Fruit fly (Drosophila melanogaster): ENCODE data around the gene Sulf1.

Sulf1 gene

dm6 chr3R:16263522-16264305 lies 75.7 kb downstream of the Sulf1 start, which contains the start of the genes bor and asun:
TSS of gene bor (minus strand) at chr3R:16264115.
TSS of gene asun (plus strand) at chr3R:16264271.
- TF ChIP-seq pad (GFP tag; optimal IDR thresholded peaks at IDR 0.05), result peak; percentile 2
- peak; percentile 94 for TF ChIP-seq Mnt (GFP tag; optimal IDR thresholded peaks at IDR 0.05)
- TF ChIP-seq ovo (GFP tag; optimal IDR thresholded peaks at IDR 0.05), result no peak
- TF ChIP-seq cic (GFP tag; optimal IDR thresholded peaks at IDR 0.05), result peak; percentile 84
- peak; percentile 51 for TF ChIP-seq bab1 (GFP tag; optimal IDR thresholded peaks at IDR 0.05)
- TF ChIP-seq CG33017 (tag; optimal IDR thresholded peaks at IDR 0.05), result peak; percentile 9
- TF ChIP-seq CG7101 (tag; optimal IDR thresholded peaks at IDR 0.05), result peak; percentile 55
- peak; percentile 32 for TF ChIP-seq Crg-1 (GFP tag; optimal IDR thresholded peaks at IDR 0.05)
- peak; percentile 63 for TF ChIP-seq CG11617 (GFP tag; optimal IDR thresholded peaks at IDR 0.05)
- no peak for TF ChIP-seq cnc (optimal IDR thresholded peaks at IDR 0.05)
- no peak for TF ChIP-seq toe (GFP tag; optimal IDR thresholded peaks at IDR 0.05)
- no peak for TF ChIP-seq CG14711 (tag; optimal IDR thresholded peaks at IDR 0.05)

Data from whole organism, adult.